Fruit fly (Drosophila melanogaster) whole organism, embryonic: Measurements from ENCODE around the gene CG14669.

Source experiments
- ATbp ChIP-seq: fragments of 200-800 bp; sonication (Bioruptor generic); optimal IDR thresholded peaks from 2 replicates; lab custom pipeline; 2017; ENCODE audit warnings: missing biosample characterization, mild to moderate bottlenecking, missing genetic modification characterization, missing genetic modification reagents
- Adf1 ChIP-seq: fragments of 200-800 bp; sonication (Bioruptor generic); IDR thresholded peaks from 2 replicates; pipeline ENCODE4 v1.3.6; 2022; ENCODE audit warnings: missing biosample characterization, missing genetic modification characterization
- CG10543 ChIP-seq: fragments of 200-800 bp; sonication (Bioruptor generic); optimal IDR thresholded peaks from 3 replicates; lab custom pipeline; 2017; ENCODE audit warnings: missing biosample characterization, mild to moderate bottlenecking, missing genetic modification characterization, moderate library complexity
- CG11085 ChIP-seq: fragments of 200-800 bp; sonication (Bioruptor generic); IDR thresholded peaks from 2 replicates; pipeline ENCODE4 v1.3.6; 2022; ENCODE audit warnings: missing biosample characterization, missing genetic modification characterization
- CG11398 ChIP-seq: fragments of 200-800 bp; sonication (Bioruptor generic); optimal IDR thresholded peaks from 2 replicates; lab custom pipeline; 2016; ENCODE audit warnings: missing biosample characterization, missing genetic modification characterization
- CG14014 ChIP-seq: fragments of 200-800 bp; sonication (Bioruptor generic); IDR thresholded peaks from 2 replicates; pipeline ENCODE4 v1.3.6; 2022; ENCODE audit warnings: missing biosample characterization, missing genetic modification characterization
- CG17385 ChIP-seq: fragments of 200-800 bp; sonication (Bioruptor generic); optimal IDR thresholded peaks from 3 replicates; lab custom pipeline; 2018; ENCODE audit warnings: missing biosample characterization, mild to moderate bottlenecking, missing genetic modification characterization
- CG17802 ChIP-seq: fragments of 200-800 bp; sonication (Bioruptor generic); optimal IDR thresholded peaks from 2 replicates; lab custom pipeline; 2018; ENCODE audit warnings: missing biosample characterization, mild to moderate bottlenecking, missing genetic modification characterization, moderate library complexity
- CG30020 ChIP-seq: fragments of 200-800 bp; optimal IDR thresholded peaks from 2 replicates; lab custom pipeline; 2019; ENCODE audit warnings: missing biosample characterization, mild to moderate bottlenecking, missing genetic modification characterization, moderate library complexity
- CG30431 ChIP-seq: fragments of 200-800 bp; sonication (Bioruptor generic); optimal IDR thresholded peaks from 2 replicates; lab custom pipeline; 2017; ENCODE audit warnings: missing biosample characterization, missing genetic modification characterization
- CG31388 ChIP-seq: fragments of 200-800 bp; sonication (Bioruptor generic); optimal IDR thresholded peaks from 2 replicates; lab custom pipeline; 2016; ENCODE audit warnings: missing biosample characterization, missing genetic modification characterization
- CG32532 ChIP-seq: fragments of 200-800 bp; sonication (Bioruptor generic); IDR thresholded peaks from 2 replicates; pipeline ENCODE4 v1.3.6; 2022; ENCODE audit warnings: missing biosample characterization, missing genetic modification characterization
- CG4617 ChIP-seq: fragments of 200-800 bp; sonication (Bioruptor generic); optimal IDR thresholded peaks from 3 replicates; lab custom pipeline; 2016; ENCODE audit warnings: missing biosample characterization, missing genetic modification characterization, borderline replicate concordance
- CG6175 ChIP-seq: fragments of 200-800 bp; sonication (Bioruptor generic); IDR thresholded peaks from 3 replicates; pipeline ENCODE4 v1.3.6; 2022; ENCODE audit warnings: missing biosample characterization, missing genetic modification characterization
- CG6272 ChIP-seq: fragments of 200-800 bp; sonication (Bioruptor generic); IDR thresholded peaks from 2 replicates; pipeline ENCODE4 v1.3.6; 2022; ENCODE audit warnings: missing biosample characterization, missing genetic modification characterization
- CG7357 ChIP-seq: fragments of 200-800 bp; sonication (Bioruptor generic); IDR thresholded peaks from 3 replicates; pipeline ENCODE4 v1.3.6; 2022; ENCODE audit warnings: missing biosample characterization, missing genetic modification characterization
- CG7372 ChIP-seq: fragments of 200-800 bp; sonication (Bioruptor generic); IDR thresholded peaks from 2 replicates; pipeline ENCODE4 v1.3.6; 2022; ENCODE audit warnings: missing biosample characterization, missing genetic modification characterization
- CG7556 ChIP-seq: fragments of 200-800 bp; sonication (Bioruptor generic); optimal IDR thresholded peaks from 2 replicates; lab custom pipeline; 2017; ENCODE audit warnings: missing biosample characterization, mild to moderate bottlenecking, missing genetic modification characterization
- CG7745 ChIP-seq: fragments of 200-800 bp; sonication (Bioruptor generic); optimal IDR thresholded peaks from 2 replicates; lab custom pipeline; 2018; ENCODE audit warnings: missing biosample characterization, mild to moderate bottlenecking, missing genetic modification characterization, moderate library complexity
- CG8944 ChIP-seq: fragments of 200-800 bp; sonication (Bioruptor generic); optimal IDR thresholded peaks from 3 replicates; lab custom pipeline; 2016; ENCODE audit warnings: missing biosample characterization, missing genetic modification characterization
- CG9215 ChIP-seq: fragments of 200-800 bp; sonication (Bioruptor generic); IDR thresholded peaks from 2 replicates; pipeline ENCODE4 v1.3.6; 2022; ENCODE audit warnings: missing biosample characterization, missing genetic modification characterization
- CG9817 ChIP-seq: fragments of 200-800 bp; sonication (Bioruptor generic); optimal IDR thresholded peaks from 2 replicates; lab custom pipeline; 2018; ENCODE audit warnings: missing biosample characterization, mild to moderate bottlenecking, missing genetic modification characterization, moderate library complexity
- CTCF ChIP-seq: fragments of 200-800 bp; sonication (Bioruptor generic); optimal IDR thresholded peaks from 2 replicates; lab custom pipeline; 2017; ENCODE audit warnings: missing biosample characterization, mild to moderate bottlenecking, missing genetic modification characterization, moderate library complexity
- CoRest ChIP-seq: fragments of 200-800 bp; sonication (Bioruptor generic); optimal IDR thresholded peaks from 3 replicates; lab custom pipeline; 2018; ENCODE audit warnings: missing biosample characterization, mild to moderate bottlenecking, missing genetic modification characterization, moderate library complexity
- D19B ChIP-seq: fragments of 200-800 bp; sonication (Bioruptor generic); optimal IDR thresholded peaks from 2 replicates; lab custom pipeline; 2017; ENCODE audit warnings: missing biosample characterization, mild to moderate bottlenecking, missing genetic modification characterization
- H2.0 ChIP-seq: fragments of 200-800 bp; sonication (Bioruptor generic); IDR thresholded peaks from 2 replicates; pipeline ENCODE4 v1.3.6; 2022; ENCODE audit warnings: missing biosample characterization, missing genetic modification characterization
- HLH3B ChIP-seq: fragments of 200-800 bp; sonication (Bioruptor generic); IDR thresholded peaks from 2 replicates; pipeline ENCODE4 v1.3.6; 2022; ENCODE audit warnings: missing biosample characterization, missing genetic modification characterization
- Hsf ChIP-seq: fragments of 200-800 bp; sonication (Bioruptor generic); optimal IDR thresholded peaks from 3 replicates; lab custom pipeline; 2016; ENCODE audit warnings: missing biosample characterization, missing genetic modification characterization
- Jarid2 ChIP-seq: fragments of 200-800 bp; sonication (Bioruptor generic); optimal IDR thresholded peaks from 3 replicates; lab custom pipeline; 2017; ENCODE audit warnings: mild to moderate bottlenecking, missing biosample characterization, missing genetic modification reagents, missing genetic modification characterization
- MESR4 ChIP-seq: fragments of 200-800 bp; sonication (Bioruptor generic); optimal IDR thresholded peaks from 2 replicates; lab custom pipeline; 2018; ENCODE audit warnings: missing biosample characterization, mild to moderate bottlenecking, missing genetic modification characterization, moderate library complexity
- Mad ChIP-seq: fragments of 200-800 bp; sonication (Bioruptor generic); optimal IDR thresholded peaks from 2 replicates; lab custom pipeline; 2016; ENCODE audit warnings: missing biosample characterization, missing genetic modification characterization
- Opbp ChIP-seq: fragments of 200-800 bp; sonication (Bioruptor generic); IDR thresholded peaks from 3 replicates; pipeline ENCODE4 v1.3.6; 2022; ENCODE audit warnings: missing biosample characterization, missing genetic modification characterization; ENCODE audit not compliant: partially characterized antibody
- Usf ChIP-seq: fragments of 200-800 bp; sonication (Bioruptor generic); optimal IDR thresholded peaks from 2 replicates; lab custom pipeline; 2017; ENCODE audit warnings: missing genotype, missing biosample characterization, missing genetic modification characterization
- bcd ChIP-seq: fragments of 200-800 bp; sonication (Bioruptor generic); optimal IDR thresholded peaks from 2 replicates; lab custom pipeline; 2017; ENCODE audit warnings: missing biosample characterization, mild to moderate bottlenecking, missing genetic modification characterization
- chinmo ChIP-seq: fragments of 200-800 bp; sonication (Bioruptor generic); IDR thresholded peaks from 4 replicates; pipeline ENCODE4 v1.3.6; 2022; ENCODE audit warnings: missing biosample characterization, missing genetic modification characterization; ENCODE audit not compliant: partially characterized antibody
- ci ChIP-seq: fragments of 200-800 bp; sonication (Bioruptor generic); IDR thresholded peaks from 3 replicates; pipeline ENCODE4 v1.3.6; 2022; ENCODE audit warnings: missing biosample characterization, missing genetic modification characterization
- crol ChIP-seq: fragments of 200-800 bp; sonication (Bioruptor generic); IDR thresholded peaks from 2 replicates; pipeline ENCODE4 v1.3.6; 2022; ENCODE audit warnings: missing biosample characterization, missing genetic modification characterization
- dm ChIP-seq: fragments of 200-800 bp; sonication (Bioruptor generic); optimal IDR thresholded peaks from 3 replicates; lab custom pipeline; 2016; ENCODE audit warnings: missing biosample characterization, missing genetic modification characterization
- eyg ChIP-seq: fragments of 200-800 bp; sonication (Bioruptor generic); optimal IDR thresholded peaks from 3 replicates; lab custom pipeline; 2016; ENCODE audit warnings: missing biosample characterization, missing genetic modification characterization
- fu2 ChIP-seq: fragments of 200-800 bp; sonication (Bioruptor generic); optimal IDR thresholded peaks from 2 replicates; lab custom pipeline; 2016; ENCODE audit warnings: missing biosample characterization, missing genetic modification characterization
- her ChIP-seq: fragments of 200-800 bp; sonication (Bioruptor generic); optimal IDR thresholded peaks from 2 replicates; lab custom pipeline; 2016; ENCODE audit warnings: missing biosample characterization, missing genetic modification characterization
- hth ChIP-seq: fragments of >200 bp; optimal IDR thresholded peaks from 2 replicates; lab custom pipeline; 2017; ENCODE audit warnings: inconsistent platforms
- luna ChIP-seq: fragments of 200-800 bp; sonication (Bioruptor generic); optimal IDR thresholded peaks from 2 replicates; lab custom pipeline; 2016; ENCODE audit warnings: missing biosample characterization, missing genetic modification characterization
- mld ChIP-seq: fragments of 200-800 bp; sonication (Bioruptor generic); IDR thresholded peaks from 3 replicates; pipeline ENCODE4 v1.3.6; 2022; ENCODE audit warnings: missing biosample characterization, missing genetic modification characterization; ENCODE audit not compliant: partially characterized antibody
- nerfin-1 ChIP-seq: fragments of 200-800 bp; sonication (Bioruptor generic); optimal IDR thresholded peaks from 3 replicates; lab custom pipeline; 2019; ENCODE audit warnings: missing biosample characterization, mild to moderate bottlenecking, missing genetic modification characterization, moderate library complexity
- phol ChIP-seq: fragments of 200-800 bp; sonication (Bioruptor generic); optimal IDR thresholded peaks from 3 replicates; lab custom pipeline; 2018; ENCODE audit warnings: missing biosample characterization, mild to moderate bottlenecking, missing genetic modification characterization, moderate library complexity
- row ChIP-seq: fragments of 200-800 bp; sonication (Bioruptor generic); IDR thresholded peaks from 3 replicates; pipeline ENCODE4 v1.3.6; 2022; ENCODE audit warnings: missing biosample characterization, missing genetic modification characterization
- schlank ChIP-seq: fragments of 200-800 bp; sonication (Bioruptor generic); optimal IDR thresholded peaks from 2 replicates; lab custom pipeline; 2018; ENCODE audit warnings: missing biosample characterization, mild to moderate bottlenecking, missing genetic modification characterization
- sqz ChIP-seq: fragments of 200-800 bp; sonication (Bioruptor generic); optimal IDR thresholded peaks from 3 replicates; lab custom pipeline; 2018; ENCODE audit warnings: missing biosample characterization, mild to moderate bottlenecking, missing genetic modification characterization
- trem ChIP-seq: fragments of 200-800 bp; optimal IDR thresholded peaks from 3 replicates; lab custom pipeline; 2019; ENCODE audit warnings: missing biosample characterization, mild to moderate bottlenecking, missing genetic modification characterization, moderate library complexity
- zen2 ChIP-seq: fragments of 200-800 bp; sonication (Bioruptor generic); IDR thresholded peaks from 3 replicates; pipeline ENCODE4 v1.3.6; 2022; ENCODE audit warnings: missing biosample characterization, missing genetic modification characterization; ENCODE audit not compliant: partially characterized antibody

The CG14669 gene

DNA sequence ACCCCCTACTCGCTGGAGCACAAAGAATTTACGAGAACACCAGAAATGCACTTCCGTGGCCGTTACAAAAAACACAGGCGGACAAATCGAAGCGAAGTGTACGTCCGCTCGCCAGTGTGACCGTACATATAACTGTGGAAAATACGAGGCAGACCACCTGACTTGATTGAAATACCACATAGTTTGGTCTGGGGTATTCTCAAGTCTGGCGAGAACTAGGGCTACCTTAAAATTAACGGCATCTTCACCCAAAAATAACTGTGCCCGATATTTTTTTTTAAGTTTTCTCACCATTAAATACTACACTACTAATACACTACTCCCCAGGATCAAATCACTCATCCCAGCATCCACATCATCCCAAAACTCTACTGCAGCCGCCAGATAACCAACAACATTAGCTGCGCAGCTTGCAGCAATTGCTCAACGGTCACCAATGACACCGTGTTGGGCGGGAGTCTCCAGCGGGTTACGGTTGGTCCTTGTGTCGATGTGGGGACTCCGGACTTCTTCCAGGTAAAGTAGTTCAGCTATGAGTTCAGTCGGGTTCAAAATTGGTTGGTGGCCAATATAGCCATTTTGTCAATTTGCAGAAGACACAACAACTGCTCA lies 46.1 kb upstream of the CG14669 start, which contains the start of gene Cerk (continued):
- peak; percentile 64 for TF ChIP-seq CG32532 (GFP tag; lab: Robert Waterston, UW)
- TF ChIP-seq phol (tag; lab: Kevin White, UChicago), result peak; percentile 46
- TF ChIP-seq CG17802 (tag; lab: Kevin White, UChicago), result peak; percentile 38
- peak; percentile 24 for TF ChIP-seq Hsf
- peak; percentile 30 for TF ChIP-seq CG9817
- TF ChIP-seq Jarid2 (GFP tag; lab: Kevin White, UChicago), result peak; percentile 93
- TF ChIP-seq ATbp (GFP tag; lab: Kevin White, UChicago), result no peak
- peak; percentile 81 for TF ChIP-seq ci (GFP tag; lab: Robert Waterston, UW)
- no peak for TF ChIP-seq CG7556 (GFP tag; lab: Kevin White, UChicago)
- peak; percentile 20 for TF ChIP-seq Usf (GFP tag; lab: Kevin White, UChicago)
- TF ChIP-seq sqz (GFP tag; lab: Kevin White, UChicago), result no peak
- peak; percentile 2 for TF ChIP-seq CG11398 (GFP tag; lab: Kevin White, UChicago)
- peak; percentile 89 for TF ChIP-seq chinmo (GFP tag; lab: Robert Waterston, UW)
- TF ChIP-seq CG7357 (GFP tag; lab: Robert Waterston, UW), result 0 out of 3 replicates have a peak, but pooled peaks have one; percentile 22
- TF ChIP-seq Mad (GFP tag; lab: Kevin White, UChicago), result no peak
- TF ChIP-seq luna (GFP tag; lab: Kevin White, UChicago), result no peak
- no peak for TF ChIP-seq nerfin-1 (tag; lab: Kevin White, UChicago)
- TF ChIP-seq CG7745 (tag; lab: Kevin White, UChicago), result no peak
- peak; percentile 36 for TF ChIP-seq CG17385 (GFP tag; lab: Kevin White, UChicago)
- TF ChIP-seq CTCF, result no peak
- TF ChIP-seq hth (lab: Kevin White, UChicago), result no peak
- TF ChIP-seq dm (GFP tag; lab: Kevin White, UChicago), result peak; percentile 57
- no peak for TF ChIP-seq CG10543 (GFP tag; lab: Kevin White, UChicago)
- 0 out of 3 replicates have a peak, but pooled peaks have one; percentile 10 for TF ChIP-seq mld (GFP tag; lab: Robert Waterston, UW)
- TF ChIP-seq eyg (GFP tag; lab: Kevin White, UChicago), result peak; percentile 59
- no peak; the same call in 1 of the 2 replicates for TF ChIP-seq CG14014 (GFP tag; lab: Robert Waterston, UW)
- TF ChIP-seq H2.0 (GFP tag; lab: Robert Waterston, UW), result no peak; the same call in 1 of the 2 replicates
- TF ChIP-seq zen2 (GFP tag; lab: Robert Waterston, UW), result no peak
- peak; percentile 61 for TF ChIP-seq MESR4
- no peak for TF ChIP-seq Adf1 (GFP tag; lab: Robert Waterston, UW)
- TF ChIP-seq D19B (GFP tag; lab: Kevin White, UChicago), result no peak
- TF ChIP-seq CG31388 (GFP tag; lab: Kevin White, UChicago), result no peak
- peak; percentile 20 for TF ChIP-seq trem (tag; lab: Kevin White, UChicago)
- TF ChIP-seq CoRest, result peak; percentile 62
- no peak for TF ChIP-seq fu2
- TF ChIP-seq CG7372 (GFP tag; lab: Robert Waterston, UW), result no peak
- no peak for TF ChIP-seq CG6175 (GFP tag; lab: Robert Waterston, UW)
- peak; percentile 47; the same call in 1 of the 2 replicates for TF ChIP-seq CG11085
- TF ChIP-seq CG6272 (GFP tag; lab: Robert Waterston, UW), result no peak
- TF ChIP-seq her (GFP tag; lab: Kevin White, UChicago), result peak; percentile 51
- no peak for TF ChIP-seq schlank (tag; lab: Kevin White, UChicago)
- TF ChIP-seq CG9215 (GFP tag; lab: Robert Waterston, UW), result 0 out of 2 replicates have a peak, but pooled peaks have one; percentile 9
- 0 out of 2 replicates have a peak, but pooled peaks have one; percentile 27 for TF ChIP-seq HLH3B (GFP tag; lab: Robert Waterston, UW)
- peak; percentile 79 for TF ChIP-seq Opbp (GFP tag; lab: Robert Waterston, UW)
- peak; percentile 23 for TF ChIP-seq CG30020 (tag; lab: Kevin White, UChicago)
- TF ChIP-seq crol (GFP tag; lab: Robert Waterston, UW), result no peak
- TF ChIP-seq bcd (GFP tag; lab: Kevin White, UChicago), result no peak
- peak; percentile 21 for TF ChIP-seq CG8944 (GFP tag; lab: Kevin White, UChicago)
- TF ChIP-seq CG30431 (GFP tag; lab: Kevin White, UChicago), result no peak
- TF ChIP-seq row (GFP tag; lab: Robert Waterston, UW), result peak; percentile 87
- TF ChIP-seq CG4617 (GFP tag; lab: Kevin White, UChicago), result peak; percentile 45
